Fruit fly (Drosophila melanogaster) whole organism, embryonic: Measurements from ENCODE around the gene nbs.

Experiments used
- Bgb ChIP-seq: fragments of 200-800 bp; sonication (Bioruptor generic); IDR thresholded peaks from 2 replicates; pipeline ENCODE4 v1.3.6; 2022; ENCODE audit warnings: missing biosample characterization, missing genetic modification characterization; ENCODE audit not compliant: partially characterized antibody
- CG10979 ChIP-seq: fragments of 200-800 bp; sonication (Bioruptor generic); optimal IDR thresholded peaks from 2 replicates; lab custom pipeline; 2018; ENCODE audit warnings: missing biosample characterization, mild to moderate bottlenecking, missing genetic modification characterization, moderate library complexity
- CG12104 ChIP-seq: fragments of 200-800 bp; sonication (Bioruptor generic); optimal IDR thresholded peaks from 3 replicates; lab custom pipeline; 2016; ENCODE audit warnings: missing biosample characterization, missing genetic modification characterization
- CG15269 ChIP-seq: fragments of 200-800 bp; sonication (Bioruptor generic); optimal IDR thresholded peaks from 2 replicates; lab custom pipeline; 2018; ENCODE audit warnings: missing biosample characterization, mild to moderate bottlenecking, missing genetic modification characterization, moderate library complexity
- CG16779 ChIP-seq: fragments of 200-800 bp; sonication (Bioruptor generic); IDR thresholded peaks from 2 replicates; pipeline ENCODE4 v1.3.6; 2022; ENCODE audit warnings: missing biosample characterization, missing genetic modification characterization
- CG17829 ChIP-seq: fragments of 200-800 bp; optimal IDR thresholded peaks from 2 replicates; lab custom pipeline; 2019; ENCODE audit warnings: missing biosample characterization, mild to moderate bottlenecking, missing genetic modification characterization, moderate library complexity
- CG1792 ChIP-seq: fragments of 200-800 bp; sonication (Bioruptor generic); optimal IDR thresholded peaks from 2 replicates; lab custom pipeline; 2016; ENCODE audit warnings: missing biosample characterization, missing genetic modification characterization
- CG2120 ChIP-seq: fragments of 200-800 bp; sonication (Bioruptor generic); optimal IDR thresholded peaks from 3 replicates; lab custom pipeline; 2016; ENCODE audit warnings: missing biosample characterization, missing genetic modification characterization
- CG2678 ChIP-seq: fragments of 200-800 bp; sonication (Bioruptor generic); optimal IDR thresholded peaks from 3 replicates; lab custom pipeline; 2019; ENCODE audit warnings: missing biosample characterization, mild to moderate bottlenecking, missing genetic modification characterization, moderate library complexity
- CG30403 ChIP-seq: fragments of 200-800 bp; sonication (Bioruptor generic); optimal IDR thresholded peaks from 3 replicates; lab custom pipeline; 2016; ENCODE audit warnings: missing biosample characterization, missing genetic modification characterization
- CG31441 ChIP-seq: fragments of 200-800 bp; sonication (Bioruptor generic); IDR thresholded peaks from 2 replicates; pipeline ENCODE4 v1.3.6; 2022; ENCODE audit warnings: missing biosample characterization, missing genetic modification characterization
- CG32767 ChIP-seq: fragments of 200-800 bp; sonication (Bioruptor generic); IDR thresholded peaks from 2 replicates; pipeline ENCODE4 v1.3.6; 2022; ENCODE audit warnings: missing biosample characterization, missing genetic modification characterization
- CG4707 ChIP-seq: fragments of 200-800 bp; sonication (Bioruptor generic); optimal IDR thresholded peaks from 2 replicates; lab custom pipeline; 2018; ENCODE audit warnings: missing biosample characterization, mild to moderate bottlenecking, missing genetic modification characterization, moderate library complexity
- CG7357 ChIP-seq: fragments of 200-800 bp; sonication (Bioruptor generic); IDR thresholded peaks from 3 replicates; pipeline ENCODE4 v1.3.6; 2022; ENCODE audit warnings: missing biosample characterization, missing genetic modification characterization
- CG7372 ChIP-seq: fragments of 200-800 bp; sonication (Bioruptor generic); IDR thresholded peaks from 2 replicates; pipeline ENCODE4 v1.3.6; 2022; ENCODE audit warnings: missing biosample characterization, missing genetic modification characterization
- CG7963 ChIP-seq: fragments of 200-800 bp; sonication (Bioruptor generic); IDR thresholded peaks from 3 replicates; pipeline ENCODE4 v1.3.6; 2022; ENCODE audit warnings: missing biosample characterization, missing genetic modification characterization; ENCODE audit not compliant: partially characterized antibody
- CG7987 ChIP-seq: fragments of 200-800 bp; sonication (Bioruptor generic); optimal IDR thresholded peaks from 2 replicates; lab custom pipeline; 2018; ENCODE audit warnings: missing biosample characterization, mild to moderate bottlenecking, missing genetic modification characterization, moderate library complexity
- CG8359 ChIP-seq: fragments of 200-800 bp; sonication (Bioruptor generic); optimal IDR thresholded peaks from 2 replicates; lab custom pipeline; 2017; ENCODE audit warnings: missing biosample characterization, mild to moderate bottlenecking, missing genetic modification characterization, borderline replicate concordance
- CG9727 ChIP-seq: fragments of 200-800 bp; sonication (Bioruptor generic); optimal IDR thresholded peaks from 3 replicates; lab custom pipeline; 2017; ENCODE audit warnings: missing biosample characterization, mild to moderate bottlenecking, missing genetic modification characterization
- D19B ChIP-seq: fragments of 200-800 bp; sonication (Bioruptor generic); optimal IDR thresholded peaks from 2 replicates; lab custom pipeline; 2017; ENCODE audit warnings: missing biosample characterization, mild to moderate bottlenecking, missing genetic modification characterization
- Dad ChIP-seq: fragments of 200-800 bp; sonication (Bioruptor generic); optimal IDR thresholded peaks from 3 replicates; lab custom pipeline; 2016; ENCODE audit warnings: missing biosample characterization, missing genetic modification characterization
- Hey ChIP-seq: fragments of 200-800 bp; sonication (Bioruptor generic); optimal IDR thresholded peaks from 3 replicates; lab custom pipeline; 2018; ENCODE audit warnings: missing biosample characterization, mild to moderate bottlenecking, missing genetic modification characterization
- Hr39 ChIP-seq: fragments of >200 bp; optimal IDR thresholded peaks from 2 replicates; lab custom pipeline; 2017
- Hr78 ChIP-seq, 2 experiments: fragments of 200-800 bp in 1 of 2; fragments of >200 bp in 1 of 2; sonication (Bioruptor generic) in 1 of 2; optimal IDR thresholded peaks; 2 replicates each; lab custom pipeline; 2017 to 2019; ENCODE audit warnings: missing biosample characterization in 2 of 2, missing genetic modification characterization in 2 of 2, mild to moderate bottlenecking in 1 of 2, moderate library complexity in 1 of 2
- Max ChIP-seq: fragments of 200-800 bp; sonication (Bioruptor generic); optimal IDR thresholded peaks from 2 replicates; lab custom pipeline; 2016; ENCODE audit warnings: missing biosample characterization, mild to moderate bottlenecking, missing genetic modification characterization
- Myb ChIP-seq: fragments of 200-800 bp; sonication (Bioruptor generic); optimal IDR thresholded peaks from 2 replicates; lab custom pipeline; 2016; ENCODE audit warnings: missing biosample characterization, missing genetic modification characterization
- Neu2 ChIP-seq: fragments of 200-800 bp; sonication (Bioruptor generic); optimal IDR thresholded peaks from 3 replicates; lab custom pipeline; 2016; ENCODE audit warnings: missing biosample characterization, missing genetic modification characterization, borderline replicate concordance
- Nf-YC ChIP-seq: fragments of 200-800 bp; optimal IDR thresholded peaks from 3 replicates; lab custom pipeline; 2019; ENCODE audit warnings: missing biosample characterization, mild to moderate bottlenecking, missing genetic modification characterization, moderate library complexity
- ab ChIP-seq: fragments of 200-800 bp; sonication (Bioruptor generic); optimal IDR thresholded peaks from 2 replicates; lab custom pipeline; 2016; ENCODE audit warnings: missing biosample characterization, missing genetic modification characterization
- ac ChIP-seq: fragments of 200-800 bp; sonication (Bioruptor generic); optimal IDR thresholded peaks from 3 replicates; lab custom pipeline; 2017; ENCODE audit warnings: missing biosample characterization, mild to moderate bottlenecking, missing genetic modification characterization
- bigmax ChIP-seq: fragments of 200-800 bp; sonication (Bioruptor generic); optimal IDR thresholded peaks from 2 replicates; lab custom pipeline; 2018; ENCODE audit warnings: missing biosample characterization, mild to moderate bottlenecking, missing genetic modification characterization
- cas ChIP-seq: fragments of 200-800 bp; sonication (Bioruptor generic); IDR thresholded peaks from 2 replicates; pipeline ENCODE4 v1.3.6; 2022; ENCODE audit warnings: missing biosample characterization, missing genetic modification characterization
- chif ChIP-seq, 2 experiments: fragments of 200-800 bp; sonication (Bioruptor generic); optimal IDR thresholded peaks; 3 replicates each; lab custom pipeline; 2016; ENCODE audit warnings: missing biosample characterization in 2 of 2, missing genetic modification characterization in 2 of 2
- crol ChIP-seq: fragments of 200-800 bp; sonication (Bioruptor generic); IDR thresholded peaks from 2 replicates; pipeline ENCODE4 v1.3.6; 2022; ENCODE audit warnings: missing biosample characterization, missing genetic modification characterization
- da ChIP-seq: fragments of 200-800 bp; sonication (Bioruptor generic); optimal IDR thresholded peaks from 2 replicates; lab custom pipeline; 2016; ENCODE audit warnings: missing biosample characterization, missing genetic modification characterization
- danr ChIP-seq: fragments of 200-800 bp; sonication (Bioruptor generic); IDR thresholded peaks from 2 replicates; pipeline ENCODE4 v1.3.6; 2022; ENCODE audit warnings: missing biosample characterization, missing genetic modification characterization
- dmrt99B ChIP-seq: fragments of 200-800 bp; sonication (Bioruptor generic); optimal IDR thresholded peaks from 2 replicates; lab custom pipeline; 2018; ENCODE audit warnings: missing biosample characterization, mild to moderate bottlenecking, missing genetic modification characterization, moderate library complexity
- exex ChIP-seq: fragments of 200-800 bp; sonication (Bioruptor generic); optimal IDR thresholded peaks from 4 replicates; lab custom pipeline; 2018; ENCODE audit warnings: missing biosample characterization, mild to moderate bottlenecking, missing genetic modification characterization, moderate library complexity
- fd3F ChIP-seq: fragments of 200-800 bp; sonication (Bioruptor generic); optimal IDR thresholded peaks from 2 replicates; lab custom pipeline; 2018; ENCODE audit warnings: missing biosample characterization, mild to moderate bottlenecking, missing genetic modification characterization, moderate library complexity
- hb ChIP-seq: fragments of 200-800 bp; sonication (Bioruptor generic); IDR thresholded peaks from 3 replicates; pipeline ENCODE4 v1.3.6; 2022; ENCODE audit warnings: missing biosample characterization, missing genetic modification characterization; ENCODE audit not compliant: partially characterized antibody
- jing ChIP-seq: fragments of 200-800 bp; sonication (Bioruptor generic); optimal IDR thresholded peaks from 2 replicates; lab custom pipeline; 2018; ENCODE audit warnings: missing biosample characterization, mild to moderate bottlenecking, missing genetic modification characterization
- mam ChIP-seq: fragments of 200-800 bp; sonication (Bioruptor generic); optimal IDR thresholded peaks from 3 replicates; lab custom pipeline; 2016; ENCODE audit warnings: missing biosample characterization, missing genetic modification characterization
- mld ChIP-seq: fragments of 200-800 bp; sonication (Bioruptor generic); IDR thresholded peaks from 3 replicates; pipeline ENCODE4 v1.3.6; 2022; ENCODE audit warnings: missing biosample characterization, missing genetic modification characterization; ENCODE audit not compliant: partially characterized antibody
- oc ChIP-seq: fragments of 200-800 bp; sonication (Bioruptor generic); optimal IDR thresholded peaks from 2 replicates; lab custom pipeline; 2018; ENCODE audit warnings: missing biosample characterization, mild to moderate bottlenecking, missing genetic modification characterization, moderate library complexity
- onecut ChIP-seq: fragments of 200-800 bp; sonication (Bioruptor generic); IDR thresholded peaks from 2 replicates; pipeline ENCODE4 v1.3.6; 2022; ENCODE audit warnings: missing biosample characterization, missing genetic modification characterization
- otp ChIP-seq: fragments of 200-800 bp; sonication (Bioruptor generic); IDR thresholded peaks from 3 replicates; pipeline ENCODE4, ENCODE4 v1.3.6; 2022; ENCODE audit warnings: missing biosample characterization, missing genetic modification characterization
- peb ChIP-seq: fragments of 200-800 bp; sonication (Bioruptor generic); IDR thresholded peaks from 2 replicates; pipeline ENCODE4 v1.3.6; 2022; ENCODE audit warnings: missing biosample characterization, missing genetic modification characterization
- phol ChIP-seq: fragments of 200-800 bp; sonication (Bioruptor generic); optimal IDR thresholded peaks from 3 replicates; lab custom pipeline; 2018; ENCODE audit warnings: missing biosample characterization, mild to moderate bottlenecking, missing genetic modification characterization, moderate library complexity
- repo ChIP-seq: fragments of 200-800 bp; sonication (Bioruptor generic); optimal IDR thresholded peaks from 2 replicates; lab custom pipeline; 2016; ENCODE audit warnings: missing biosample characterization, missing genetic modification characterization
- sug ChIP-seq: fragments of 200-800 bp; optimal IDR thresholded peaks from 2 replicates; lab custom pipeline; 2019; ENCODE audit warnings: missing biosample characterization, mild to moderate bottlenecking, missing genetic modification characterization, moderate library complexity
- trem ChIP-seq: fragments of 200-800 bp; optimal IDR thresholded peaks from 3 replicates; lab custom pipeline; 2019; ENCODE audit warnings: missing biosample characterization, mild to moderate bottlenecking, missing genetic modification characterization, moderate library complexity
- trh ChIP-seq: fragments of 200-800 bp; sonication (Bioruptor generic); optimal IDR thresholded peaks from 2 replicates; lab custom pipeline; 2016; ENCODE audit warnings: missing biosample characterization, missing genetic modification characterization

Gene nbs

DNA sequence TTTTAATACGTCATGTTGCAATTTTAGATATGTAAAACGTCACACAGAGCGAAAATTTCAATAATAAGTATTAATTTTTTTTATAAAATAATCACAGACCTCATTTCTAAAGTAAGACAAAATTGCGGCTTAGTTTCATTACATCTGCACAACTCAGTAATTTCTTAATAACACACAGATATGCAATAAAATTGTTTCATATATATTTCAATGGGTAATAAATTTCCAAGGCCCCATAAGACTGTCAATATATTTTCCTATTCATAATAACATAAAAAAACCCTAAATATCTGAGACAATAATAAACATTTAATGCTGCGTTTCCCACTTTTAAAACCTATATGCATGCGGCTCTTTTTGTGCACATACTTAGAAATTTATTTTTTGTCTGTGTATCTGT, 27.3 kb downstream of the nbs start (continued):
- no peak for TF ChIP-seq CG7963 (GFP tag; lab: Robert Waterston, UW)
- TF ChIP-seq Hr39 (lab: Kevin White, UChicago): no peak
- peak; percentile 26 for TF ChIP-seq CG9727
- no peak for TF ChIP-seq Bgb (GFP tag; lab: Robert Waterston, UW)
- no peak for TF ChIP-seq Hey (tag; lab: Kevin White, UChicago)
- TF ChIP-seq Nf-YC (tag; lab: Kevin White, UChicago): peak; percentile 43
- TF ChIP-seq CG30403 (GFP tag; lab: Kevin White, UChicago): peak; percentile 49
- no peak for TF ChIP-seq Dad (GFP tag; lab: Kevin White, UChicago)
- no peak for TF ChIP-seq hb (GFP tag; lab: Robert Waterston, UW)
- peak; percentile 41 for TF ChIP-seq phol (tag; lab: Kevin White, UChicago)
- TF ChIP-seq Myb: no peak
- TF ChIP-seq trh: no peak
- no peak for TF ChIP-seq onecut (GFP tag; lab: Robert Waterston, UW)
- TF ChIP-seq crol: no peak
- TF ChIP-seq CG17829 (tag; lab: Kevin White, UChicago): peak; percentile 12
- no peak for TF ChIP-seq CG4707 (GFP tag; lab: Kevin White, UChicago)
- no peak for TF ChIP-seq exex (tag; lab: Kevin White, UChicago)
- peak; percentile 67 for TF ChIP-seq CG15269
- TF ChIP-seq otp (GFP tag; lab: Robert Waterston, UW): no peak
- TF ChIP-seq Max: no peak
- TF ChIP-seq CG10979 (tag; lab: Kevin White, UChicago): no peak
- no peak for TF ChIP-seq CG32767 (GFP tag; lab: Robert Waterston, UW)
- TF ChIP-seq bigmax (GFP tag; lab: Kevin White, UChicago): no peak
- no peak for TF ChIP-seq CG1792 (GFP tag; lab: Kevin White, UChicago)
- TF ChIP-seq fd3F (GFP tag; lab: Kevin White, UChicago): peak; percentile 14
- TF ChIP-seq sug (tag; lab: Kevin White, UChicago): no peak
- no peak for TF ChIP-seq chif (GFP tag; optimal IDR thresholded peaks at IDR 0.05; lab: Kevin White, UChicago)
- no peak for TF ChIP-seq CG7357 (GFP tag; lab: Robert Waterston, UW)
- no peak for TF ChIP-seq D19B (GFP tag; lab: Kevin White, UChicago)
- TF ChIP-seq mld (GFP tag; lab: Robert Waterston, UW): no peak
- no peak for TF ChIP-seq jing (GFP tag; lab: Kevin White, UChicago)
- TF ChIP-seq cas (GFP tag; lab: Robert Waterston, UW): no peak
- TF ChIP-seq CG31441 (GFP tag; lab: Robert Waterston, UW): peak; percentile 59; the same call in 1 of the 2 replicates
- TF ChIP-seq CG7987 (GFP tag; lab: Kevin White, UChicago): no peak
- no peak for TF ChIP-seq ac (GFP tag; lab: Kevin White, UChicago)
- no peak for TF ChIP-seq danr (GFP tag; lab: Robert Waterston, UW)
- TF ChIP-seq ab (GFP tag; lab: Kevin White, UChicago): no peak
- TF ChIP-seq CG16779: no peak
- TF ChIP-seq oc: no peak
- no peak for TF ChIP-seq da
- TF ChIP-seq mam (GFP tag; lab: Kevin White, UChicago): no peak
- no peak for TF ChIP-seq repo (GFP tag; lab: Kevin White, UChicago)
- no peak for TF ChIP-seq CG7372
- TF ChIP-seq CG2120: peak; percentile 48
- peak; percentile 74 for TF ChIP-seq CG2678 (tag; lab: Kevin White, UChicago)
- TF ChIP-seq Hr78 (GFP tag; optimal IDR thresholded peaks at IDR 0.05; lab: Kevin White, UChicago): no peak
- TF ChIP-seq peb: no peak
- TF ChIP-seq CG12104 (GFP tag; lab: Kevin White, UChicago): no peak
- no peak for TF ChIP-seq Neu2 (GFP tag; lab: Kevin White, UChicago)
- no peak for TF ChIP-seq trem
- TF ChIP-seq CG8359 (GFP tag; lab: Kevin White, UChicago): no peak
- peak; percentile 66 for TF ChIP-seq dmrt99B
